Worm (Caenorhabditis elegans): ENCODE measurements around the gene rab-6.1.

Gene rab-6.1

DNA sequence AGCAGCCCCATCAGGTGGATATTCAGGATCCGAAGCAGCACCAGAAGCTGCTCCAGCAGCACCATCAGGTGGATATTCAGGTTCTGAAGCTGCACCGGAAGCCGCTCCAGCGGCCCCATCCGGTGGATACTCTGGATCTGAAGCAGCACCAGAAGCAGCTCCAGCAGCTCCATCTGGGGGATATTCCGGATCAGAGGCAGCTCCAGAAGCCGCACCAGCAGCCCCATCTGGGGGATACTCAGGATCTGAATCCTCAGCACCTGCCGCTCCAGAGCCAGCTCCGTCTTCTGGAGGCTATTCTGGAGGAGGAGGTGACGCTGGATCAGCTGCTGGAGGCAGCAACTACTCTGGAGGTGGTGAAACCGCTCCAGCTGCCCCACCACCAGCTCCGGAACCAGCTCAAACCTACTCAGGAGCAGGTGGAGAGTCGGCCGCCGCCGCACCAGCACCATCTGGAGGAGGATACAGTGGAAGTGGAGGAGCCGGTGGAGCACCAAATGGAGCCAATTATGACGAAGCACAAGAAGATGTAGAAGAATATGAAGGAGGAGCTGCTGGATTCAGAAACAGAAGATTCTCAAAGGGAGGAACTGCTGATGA is 41.0 kb downstream of the rab-6.1 start:
- TF ChIP-seq cog-1 (tag; optimal IDR thresholded peaks at IDR 0.05) (no peak), ztf-23 (GFP tag; IDR thresholded peaks at IDR 0.05) (0 out of 2 replicates have a peak, but pooled peaks have one; percentile 55)

DNA sequence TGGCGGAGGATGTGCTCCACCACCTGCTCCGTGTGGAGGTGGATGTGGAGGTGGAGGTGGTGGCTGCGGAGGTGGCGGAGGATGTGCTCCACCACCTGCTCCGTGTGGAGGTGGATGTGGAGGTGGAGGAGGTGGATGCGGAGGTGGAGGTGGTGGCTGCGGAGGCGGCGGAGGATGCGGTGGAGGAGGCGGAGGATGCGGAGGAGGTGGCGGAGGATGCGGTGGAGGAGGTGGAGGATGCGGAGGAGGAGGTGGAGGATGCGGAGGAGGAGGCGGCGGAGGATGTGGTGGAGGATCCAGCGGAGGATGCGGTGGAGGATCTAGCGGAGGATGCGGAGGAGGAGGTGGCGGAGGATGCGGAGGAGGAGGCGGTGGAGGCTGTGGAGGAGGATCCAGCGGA is 43.3 kb downstream of the rab-6.1 start:
- no peak for TF ChIP-seq ref-1 (GFP tag; conservative IDR thresholded peaks at IDR 0.05)
- no peak for TF ChIP-seq ztf-29 (GFP tag; IDR thresholded peaks at IDR 0.05)
- no peak for TF ChIP-seq klf-2 (GFP tag; conservative IDR thresholded peaks at IDR 0.05)
- TF ChIP-seq T22C8.4 (GFP tag; IDR thresholded peaks at IDR 0.05) = no peak
- TF ChIP-seq flt-1 (GFP tag; IDR thresholded peaks at IDR 0.05) = no peak
- no peak for TF ChIP-seq tab-1 (GFP tag; IDR thresholded peaks at IDR 0.05)
- TF ChIP-seq med-1 (GFP tag; optimal IDR thresholded peaks at IDR 0.05; ENCODE audit: insufficient read depth) = no peak
- TF ChIP-seq ztf-23 (GFP tag; IDR thresholded peaks at IDR 0.05) = no peak
- no peak for TF ChIP-seq cog-1 (tag; optimal IDR thresholded peaks at IDR 0.05)

DNA sequence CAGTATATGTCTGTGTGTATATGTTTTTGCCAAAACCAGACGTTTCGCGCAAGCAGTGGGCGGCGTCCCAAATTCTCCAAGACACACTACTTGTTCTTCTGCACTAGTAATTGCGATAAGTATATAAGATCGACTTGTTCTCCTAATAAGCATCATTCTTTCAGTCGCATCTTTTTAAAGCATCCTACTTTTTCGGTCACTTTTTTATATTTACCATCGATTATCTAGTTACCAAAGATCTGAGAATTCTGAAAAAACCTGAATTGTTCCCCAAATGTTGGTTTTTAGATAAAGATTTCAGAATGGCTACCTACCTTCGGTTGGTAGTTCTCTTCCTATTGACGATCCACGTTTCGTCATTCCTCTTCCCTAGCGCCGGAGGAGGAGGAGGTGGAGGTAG is 43.8 kb downstream of the rab-6.1 start, which contains the start of gene grl-25:
TSS of gene grl-25 (plus strand) at position 301 of the 400 bp plus-strand sequence.
- TF ChIP-seq ref-1 (GFP tag; conservative IDR thresholded peaks at IDR 0.05) (no peak), ztf-29 (GFP tag; IDR thresholded peaks at IDR 0.05) (no peak), med-1 (GFP tag; optimal IDR thresholded peaks at IDR 0.05; ENCODE audit: insufficient read depth) (no peak), tab-1 (GFP tag; IDR thresholded peaks at IDR 0.05) (no peak), ztf-23 (GFP tag; IDR thresholded peaks at IDR 0.05) (no peak), cog-1 (tag; optimal IDR thresholded peaks at IDR 0.05) (no peak), T22C8.4 (GFP tag; IDR thresholded peaks at IDR 0.05) (no peak), klf-2 (GFP tag; conservative IDR thresholded peaks at IDR 0.05) (no peak), flt-1 (GFP tag; IDR thresholded peaks at IDR 0.05) (no peak)

DNA sequence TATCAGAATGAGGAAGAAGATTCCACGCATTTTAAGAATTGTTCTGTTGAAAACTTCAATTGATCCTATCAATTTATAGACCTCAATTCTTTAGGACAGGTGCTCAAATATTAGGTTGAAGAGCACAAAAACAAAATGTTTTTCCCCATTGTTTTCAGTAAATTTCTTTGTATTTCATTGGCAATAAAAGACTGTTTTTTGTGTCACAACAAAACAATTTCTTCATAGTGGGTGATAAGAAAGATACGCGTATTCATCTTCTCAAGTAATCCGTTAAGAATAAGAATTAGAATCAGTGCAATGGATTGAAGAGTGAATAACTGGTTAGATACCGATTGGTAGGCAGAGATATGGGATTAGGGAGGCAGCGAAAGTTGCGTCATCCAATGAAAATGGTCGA is 45.1 kb downstream of the rab-6.1 start, which contains the start of gene ZK643.6:
TSS of gene ZK643.6 (minus strand) at position 101 of the 400 bp plus-strand sequence.
- TF ChIP-seq ref-1 (GFP tag; conservative IDR thresholded peaks at IDR 0.05) (no peak), ztf-23 (GFP tag; IDR thresholded peaks at IDR 0.05) (no peak), T22C8.4 (GFP tag; IDR thresholded peaks at IDR 0.05) (no peak), tab-1 (GFP tag; IDR thresholded peaks at IDR 0.05) (no peak), flt-1 (GFP tag; IDR thresholded peaks at IDR 0.05) (no peak), cog-1 (tag; optimal IDR thresholded peaks at IDR 0.05) (no peak), ztf-29 (GFP tag; IDR thresholded peaks at IDR 0.05) (no peak), med-1 (GFP tag; optimal IDR thresholded peaks at IDR 0.05; ENCODE audit: insufficient read depth) (no peak), klf-2 (GFP tag; conservative IDR thresholded peaks at IDR 0.05) (no peak)

DNA sequence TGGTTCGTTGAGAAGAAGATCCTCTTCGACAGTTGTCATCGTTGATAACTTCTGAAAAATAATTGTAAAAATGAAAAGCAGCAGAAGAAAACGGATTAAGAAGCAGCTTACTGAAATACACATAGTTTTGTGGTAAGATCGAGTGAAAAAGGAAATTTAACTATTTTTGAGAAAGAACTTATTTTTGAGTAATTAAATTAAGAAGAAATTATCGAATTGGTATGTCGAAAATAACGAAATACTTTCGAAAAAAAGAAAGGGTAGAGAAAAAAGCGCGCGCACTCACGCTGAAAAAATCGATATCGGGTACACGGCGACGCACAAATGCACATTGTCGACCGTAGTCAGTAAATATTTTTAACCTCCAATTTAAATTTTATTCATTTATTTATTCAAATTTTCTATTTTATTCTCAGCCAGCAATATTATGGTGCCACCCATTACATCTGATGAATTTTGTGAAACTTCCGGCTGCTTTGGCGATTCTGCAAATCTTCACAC is 49.6 kb downstream of the rab-6.1 start, which contains the start of the genes ZK643.5 and ZK643.2:
TSS of gene ZK643.5 (minus strand) at position 51 of the 501 bp plus-strand sequence.
TSS of gene ZK643.2 (plus strand) at position 395 of the 501 bp plus-strand sequence.
- TF ChIP-seq ztf-23 (GFP tag; IDR thresholded peaks at IDR 0.05) (no peak), med-1 (GFP tag; optimal IDR thresholded peaks at IDR 0.05; ENCODE audit: insufficient read depth) (no peak), T22C8.4 (GFP tag; IDR thresholded peaks at IDR 0.05) (peak; percentile 99)

DNA sequence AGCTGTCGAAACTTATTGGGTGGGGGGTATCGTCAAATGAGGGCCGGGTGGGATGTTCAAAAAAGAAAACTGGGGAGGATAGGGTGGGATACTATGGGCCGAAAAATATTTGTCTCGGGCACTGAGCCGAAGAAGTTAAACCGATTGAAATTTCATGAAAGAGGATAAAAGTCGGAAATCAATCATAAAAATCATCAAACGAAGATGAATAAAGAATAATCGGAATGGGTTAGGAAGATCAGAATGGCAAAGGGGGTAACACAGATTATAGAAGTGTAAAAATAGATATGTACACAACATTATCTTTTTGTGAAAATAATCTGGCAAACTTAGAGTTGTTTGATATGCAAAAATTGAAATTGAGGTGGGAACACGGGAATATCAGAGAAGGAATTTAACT is 50.2 kb downstream of the rab-6.1 start:
- no peak for TF ChIP-seq flt-1 (GFP tag; IDR thresholded peaks at IDR 0.05)
- no peak for TF ChIP-seq ztf-23 (GFP tag; IDR thresholded peaks at IDR 0.05)
- TF ChIP-seq ztf-29 (GFP tag; IDR thresholded peaks at IDR 0.05) = no peak
- TF ChIP-seq klf-2 (GFP tag; conservative IDR thresholded peaks at IDR 0.05) = no peak
- TF ChIP-seq ref-1 (GFP tag; conservative IDR thresholded peaks at IDR 0.05) = no peak
- no peak for TF ChIP-seq med-1 (GFP tag; optimal IDR thresholded peaks at IDR 0.05; ENCODE audit: insufficient read depth)
- no peak for TF ChIP-seq cog-1 (tag; optimal IDR thresholded peaks at IDR 0.05)
- no peak for TF ChIP-seq T22C8.4 (GFP tag; IDR thresholded peaks at IDR 0.05)
- no peak for TF ChIP-seq tab-1 (GFP tag; IDR thresholded peaks at IDR 0.05)

Data from whole organism, midembryonic.